Worm (Caenorhabditis elegans) whole organism, young adult: ENCODE data around the gene wht-6.
A peak's percentile ranks its signal among the peaks of the same experiment; 100 is the strongest.

Experiments
- B0035.1 ChIP-seq: sonication (generic microtip); optimal IDR thresholded peaks from 2 replicates; lab custom pipeline; 2016; ENCODE audit warnings: missing genetic modification characterization, mild to moderate bottlenecking, missing compliant biosample characterization, missing genotype, missing genetic modification reagents
- B0261.1 ChIP-seq: sonication (generic microtip); optimal IDR thresholded peaks from 2 replicates; lab custom pipeline; 2016; ENCODE audit warnings: mild to moderate bottlenecking, missing genetic modification characterization, moderate library complexity, missing compliant biosample characterization
- B0336.3 ChIP-seq: fragments of 200-800 bp; sonication (Bioruptor generic); IDR thresholded peaks from 2 replicates; pipeline ENCODE4 v1.3.6; 2022; ENCODE audit warnings: missing genetic modification characterization, missing compliant biosample characterization
- C06A6.2 ChIP-seq: fragments of 200-800 bp; sonication (Bioruptor generic); conservative IDR thresholded peaks from 2 replicates; pipeline ENCODE4 v1.3.6; 2022; ENCODE audit warnings: missing genetic modification characterization, missing compliant biosample characterization
- F33H1.4 ChIP-seq: fragments of 200-800 bp; sonication (Bioruptor generic); IDR thresholded peaks from 2 replicates; pipeline ENCODE4 v1.3.6; 2022; ENCODE audit warnings: missing genetic modification reagents, missing genetic modification characterization, missing compliant biosample characterization
- F49E8.2 ChIP-seq: sonication (generic microtip); optimal IDR thresholded peaks from 3 replicates; lab custom pipeline; 2017; ENCODE audit warnings: missing genetic modification characterization, mild to moderate bottlenecking, missing compliant biosample characterization, antibody characterized with exemption, moderate library complexity; ENCODE audit not compliant: insufficient read depth
- F52B5.7 ChIP-seq: sonication (generic microtip); optimal IDR thresholded peaks from 2 replicates; lab custom pipeline; 2016; ENCODE audit warnings: mild to moderate bottlenecking, missing genetic modification characterization, missing compliant biosample characterization
- F55B11.4 ChIP-seq: sonication (generic microtip); optimal IDR thresholded peaks from 2 replicates; lab custom pipeline; 2016; ENCODE audit warnings: missing compliant biosample characterization, missing genetic modification characterization, borderline replicate concordance; ENCODE audit not compliant: insufficient read depth
- F57C9.4 ChIP-seq: sonication (generic microtip); optimal IDR thresholded peaks from 2 replicates; lab custom pipeline; 2017; ENCODE audit warnings: mild to moderate bottlenecking, missing genetic modification characterization, missing compliant biosample characterization
- K11D2.4 ChIP-seq: fragments of 200-800 bp; sonication (Bioruptor generic); IDR thresholded peaks from 2 replicates; pipeline ENCODE4 v1.3.6; 2022; ENCODE audit warnings: missing genetic modification reagents, missing genetic modification characterization, missing compliant biosample characterization
- Y53F4B.3 ChIP-seq: fragments of 200-800 bp; sonication (Bioruptor generic); IDR thresholded peaks from 2 replicates; pipeline ENCODE4 v1.3.6; 2022; ENCODE audit warnings: missing genetic modification reagents, missing genetic modification characterization, missing compliant biosample characterization
- Y56A3A.18 ChIP-seq: fragments of 200-800 bp; sonication (Bioruptor generic); IDR thresholded peaks from 2 replicates; pipeline ENCODE4 v1.3.6; 2022; ENCODE audit warnings: missing genetic modification reagents, missing genetic modification characterization, missing compliant biosample characterization
- Y79H2A.3 ChIP-seq: fragments of 200-800 bp; sonication (Bioruptor generic); conservative IDR thresholded peaks from 2 replicates; pipeline ENCODE4 v1.3.6; 2022; ENCODE audit warnings: missing genetic modification reagents, missing genetic modification characterization, missing compliant biosample characterization
- aptf-2 ChIP-seq: fragments of 200-800 bp; sonication (Bioruptor generic); conservative IDR thresholded peaks from 2 replicates; pipeline ENCODE4 v1.3.6; 2022; ENCODE audit warnings: missing genetic modification reagents, missing genetic modification characterization, missing compliant biosample characterization
- attf-6 ChIP-seq: fragments of 200-800 bp; sonication (Bioruptor generic); IDR thresholded peaks from 2 replicates; pipeline ENCODE4 v1.3.6; 2022; ENCODE audit warnings: missing genetic modification reagents, missing genetic modification characterization, missing compliant biosample characterization
- bed-1 ChIP-seq: fragments of 200-800 bp; sonication (Bioruptor generic); IDR thresholded peaks from 2 replicates; pipeline ENCODE4 v1.3.6; 2022; ENCODE audit warnings: missing genetic modification reagents, missing genetic modification characterization, missing compliant biosample characterization
- bed-2 ChIP-seq: fragments of 200-800 bp; sonication (Bioruptor generic); IDR thresholded peaks from 2 replicates; pipeline ENCODE4 v1.3.6; 2022; ENCODE audit warnings: missing genetic modification reagents, missing genetic modification characterization, missing compliant biosample characterization
- cebp-1 ChIP-seq, 2 experiments: fragments of 200-800 bp in 1 of 2; sonication (Bioruptor generic) in 1 of 2; sonication (generic microtip) in 1 of 2; IDR thresholded peaks in 1 of 2; optimal IDR thresholded peaks in 1 of 2; 2 replicates each; pipeline versions ENCODE4 v1.3.6 to Lab custom; 2017 to 2022; ENCODE audit warnings: missing compliant biosample characterization in 2 of 2, missing genetic modification characterization in 2 of 2, mild to moderate bottlenecking in 1 of 2, missing genetic modification reagents in 1 of 2, moderate library complexity in 1 of 2
- cebp-2 ChIP-seq: fragments of 200-800 bp; sonication (Bioruptor generic); IDR thresholded peaks from 2 replicates; pipeline ENCODE4 v1.3.6; 2022; ENCODE audit warnings: missing genetic modification characterization, missing compliant biosample characterization
- ceh-100 ChIP-seq: fragments of 200-800 bp; sonication (Bioruptor generic); IDR thresholded peaks from 2 replicates; pipeline ENCODE4 v1.3.6; 2022; ENCODE audit warnings: missing genetic modification reagents, missing genetic modification characterization, missing compliant biosample characterization
- ceh-79 ChIP-seq: sonication (generic microtip); optimal IDR thresholded peaks from 2 replicates; lab custom pipeline; 2017; ENCODE audit warnings: mild to moderate bottlenecking, missing genetic modification characterization, missing compliant biosample characterization
- ceh-91 ChIP-seq: fragments of 200-800 bp; sonication (Bioruptor generic); IDR thresholded peaks from 2 replicates; pipeline ENCODE4 v1.3.6; 2022; ENCODE audit warnings: missing genetic modification reagents, missing genetic modification characterization, missing compliant biosample characterization
- chd-7 ChIP-seq: sonication (generic microtip); optimal IDR thresholded peaks from 2 replicates; lab custom pipeline; 2016; ENCODE audit warnings: mild to moderate bottlenecking, missing genetic modification characterization, moderate library complexity, missing compliant biosample characterization
- die-1 ChIP-seq: sonication (generic microtip); optimal IDR thresholded peaks from 2 replicates; lab custom pipeline; 2016; ENCODE audit warnings: missing genotype, mild to moderate bottlenecking, missing genetic modification characterization, missing compliant biosample characterization
- dox-1 ChIP-seq: fragments of 200-800 bp; sonication (Bioruptor generic); IDR thresholded peaks from 2 replicates; pipeline ENCODE4 v1.3.6; 2022; ENCODE audit warnings: missing genetic modification reagents, missing genetic modification characterization, missing compliant biosample characterization
- egl-18 ChIP-seq: fragments of 200-800 bp; sonication (Bioruptor generic); IDR thresholded peaks from 2 replicates; pipeline ENCODE4 v1.3.6; 2022; ENCODE audit warnings: missing genetic modification reagents, missing genetic modification characterization, missing compliant biosample characterization
- egrh-3 ChIP-seq: fragments of 200-800 bp; sonication (Bioruptor generic); IDR thresholded peaks from 2 replicates; pipeline ENCODE4 v1.3.6; 2022; ENCODE audit warnings: missing genetic modification reagents, missing genetic modification characterization, missing compliant biosample characterization
- fkh-3 ChIP-seq: sonication (generic microtip); optimal IDR thresholded peaks from 2 replicates; lab custom pipeline; 2016; ENCODE audit warnings: mild to moderate bottlenecking, missing genetic modification characterization, missing compliant biosample characterization
- him-1 ChIP-seq: sonication (generic microtip); optimal IDR thresholded peaks from 2 replicates; lab custom pipeline; 2016; ENCODE audit warnings: missing genotype, missing genetic modification reagents, missing genetic modification characterization, missing compliant biosample characterization
- hlh-12 ChIP-seq: sonication (generic microtip); optimal IDR thresholded peaks from 2 replicates; lab custom pipeline; 2016; ENCODE audit warnings: missing genetic modification characterization, missing compliant biosample characterization
- hmg-1.2 ChIP-seq: fragments of 200-800 bp; sonication (Bioruptor generic); IDR thresholded peaks from 2 replicates; pipeline ENCODE4 v1.3.6; 2022; ENCODE audit warnings: missing genetic modification reagents, missing genetic modification characterization, missing compliant biosample characterization
- hmg-20 ChIP-seq: fragments of 200-800 bp; sonication (Bioruptor generic); IDR thresholded peaks from 2 replicates; pipeline ENCODE4 v1.3.6; 2022; ENCODE audit warnings: missing genetic modification reagents, missing genetic modification characterization, missing compliant biosample characterization
- lag-1 ChIP-seq: fragments of 200-800 bp; sonication (Bioruptor generic); IDR thresholded peaks from 2 replicates; pipeline ENCODE4 v1.3.6; 2022; ENCODE audit warnings: missing genetic modification reagents, missing genetic modification characterization, missing compliant biosample characterization
- let-526 ChIP-seq: fragments of 200-800 bp; sonication (Bioruptor generic); IDR thresholded peaks from 2 replicates; pipeline ENCODE4 v1.3.6; 2022; ENCODE audit warnings: missing genetic modification reagents, missing genetic modification characterization, missing compliant biosample characterization
- let-607 ChIP-seq, 2 experiments: fragments of 200-800 bp in 1 of 2; sonication (Bioruptor generic) in 1 of 2; sonication (generic microtip) in 1 of 2; optimal IDR thresholded peaks; 2 replicates each; lab custom pipeline; 2016 to 2018; ENCODE audit warnings: mild to moderate bottlenecking in 2 of 2, missing compliant biosample characterization in 2 of 2, missing genetic modification characterization in 2 of 2, moderate library complexity in 2 of 2, missing genotype in 1 of 2
- lsl-1 ChIP-seq: fragments of 200-800 bp; sonication (Bioruptor generic); optimal IDR thresholded peaks from 2 replicates; lab custom pipeline; 2018; ENCODE audit warnings: mild to moderate bottlenecking, missing genetic modification characterization, moderate library complexity, missing compliant biosample characterization
- madf-10 ChIP-seq: sonication (generic microtip); optimal IDR thresholded peaks from 2 replicates; lab custom pipeline; 2016; ENCODE audit warnings: mild to moderate bottlenecking, missing genetic modification characterization, missing compliant biosample characterization
- madf-3 ChIP-seq: fragments of 200-800 bp; sonication (Bioruptor generic); IDR thresholded peaks from 2 replicates; pipeline ENCODE4 v1.3.6; 2022; ENCODE audit warnings: missing genetic modification reagents, missing genetic modification characterization, missing compliant biosample characterization
- madf-6 ChIP-seq: fragments of 200-800 bp; sonication (Bioruptor generic); IDR thresholded peaks from 2 replicates; pipeline ENCODE4 v1.3.6; 2022; ENCODE audit warnings: missing genetic modification reagents, missing genetic modification characterization, missing compliant biosample characterization
- mcd-1 ChIP-seq: fragments of 200-800 bp; sonication (Bioruptor generic); IDR thresholded peaks from 2 replicates; pipeline ENCODE4 v1.3.6; 2022; ENCODE audit warnings: missing genetic modification reagents, missing genetic modification characterization, missing compliant biosample characterization
- nfya-1 ChIP-seq: sonication (generic microtip); optimal IDR thresholded peaks from 2 replicates; lab custom pipeline; 2017; ENCODE audit warnings: antibody characterized with exemption, missing compliant biosample characterization, missing genetic modification characterization, borderline replicate concordance; ENCODE audit not compliant: insufficient read depth
- nfya-2 ChIP-seq: fragments of 200-800 bp; sonication (Bioruptor generic); IDR thresholded peaks from 2 replicates; pipeline ENCODE4 v1.3.6; 2022; ENCODE audit warnings: missing genetic modification reagents, missing genetic modification characterization, missing compliant biosample characterization
- rcor-1 ChIP-seq: fragments of 200-800 bp; sonication (Bioruptor generic); IDR thresholded peaks from 2 replicates; pipeline ENCODE4 v1.3.6; 2022; ENCODE audit warnings: missing genetic modification reagents, missing genetic modification characterization, missing compliant biosample characterization
- unc-62 ChIP-seq: fragments of 150-350 bp; optimal IDR thresholded peaks from 2 replicates; lab custom pipeline; 2014; ENCODE audit warnings: missing biosample characterization, missing genetic modification reagents, missing genetic modification characterization

Gene wht-6

ce11 chrIII:6444335-6444734, 27.2 kb upstream of the wht-6 start, which contains the start of gene C05D11.13 (continued):
- peak; percentile 63; the same call in 1 of the 2 replicates for TF ChIP-seq hmg-1.2 (GFP tag; lab: Robert Waterston, UW)
- no peak for TF ChIP-seq let-607 (tag; optimal IDR thresholded peaks at IDR 0.05; lab: Kevin White, UChicago)
- no peak for TF ChIP-seq mcd-1 (GFP tag; lab: Robert Waterston, UW)

- no peak for TF ChIP-seq C06A6.2
Observed at ce11 chrIII:6446807-6447206, 24.7 kb upstream of the wht-6 start, which contains the start of gene let-721. TSS of gene let-721 (minus strand) at chrIII:6446907.

ce11 chrIII:6447521-6447920, 24.0 kb upstream of the wht-6 start:
- TF ChIP-seq F57C9.4: no peak
- no peak for TF ChIP-seq ceh-79 (tag; lab: Kevin White, UChicago)
- no peak for TF ChIP-seq F33H1.4 (GFP tag; lab: Robert Waterston, UW)
- no peak for TF ChIP-seq nfya-1 (tag; lab: Kevin White, UChicago)
- TF ChIP-seq cebp-2 (GFP tag; lab: Robert Waterston, UW): no peak
- TF ChIP-seq mcd-1 (GFP tag; lab: Robert Waterston, UW): peak; percentile 42
- TF ChIP-seq B0336.3 (GFP tag; lab: Robert Waterston, UW): peak; percentile 47; the same call in 1 of the 2 replicates
- no peak for TF ChIP-seq chd-7 (tag; lab: Kevin White, UChicago)
- peak; percentile 57; the same call in 1 of the 2 replicates for TF ChIP-seq C06A6.2
- no peak for TF ChIP-seq Y56A3A.18 (GFP tag; lab: Robert Waterston, UW)
- no peak for TF ChIP-seq F55B11.4
- TF ChIP-seq egrh-3: no peak
- no peak for TF ChIP-seq unc-62 (GFP tag; lab: Kevin White, UChicago)
- no peak for TF ChIP-seq F49E8.2 (tag; lab: Kevin White, UChicago)
- TF ChIP-seq F52B5.7 (tag; lab: Kevin White, UChicago): no peak
- TF ChIP-seq lsl-1 (GFP tag; lab: Kevin White, UChicago): no peak
- no peak for TF ChIP-seq cebp-1 (GFP tag; IDR thresholded peaks at IDR 0.05; lab: Robert Waterston, UW)
- peak; percentile 58 for TF ChIP-seq cebp-1 (tag; optimal IDR thresholded peaks at IDR 0.05; lab: Kevin White, UChicago)
- TF ChIP-seq let-607 (tag; optimal IDR thresholded peaks at IDR 0.05; lab: Kevin White, UChicago): peak in 1 of 2 experiments; percentile 33
- TF ChIP-seq hlh-12: no peak
- TF ChIP-seq bed-2: no peak
- no peak for TF ChIP-seq lag-1 (GFP tag; lab: Robert Waterston, UW)
- no peak for TF ChIP-seq Y53F4B.3 (GFP tag; lab: Robert Waterston, UW)
- TF ChIP-seq hmg-20: no peak
- 0 out of 2 replicates have a peak, but pooled peaks have one; percentile 44 for TF ChIP-seq dox-1 (GFP tag; lab: Robert Waterston, UW)
- TF ChIP-seq let-526: 0 out of 2 replicates have a peak, but pooled peaks have one; percentile 44
- no peak for TF ChIP-seq rcor-1 (GFP tag; lab: Robert Waterston, UW)
- TF ChIP-seq nfya-2 (GFP tag; lab: Robert Waterston, UW): no peak
- TF ChIP-seq madf-10 (tag; lab: Kevin White, UChicago): no peak
- peak; percentile 9; the same call in 1 of the 2 replicates for TF ChIP-seq Y79H2A.3 (GFP tag; lab: Robert Waterston, UW)
- TF ChIP-seq attf-6: no peak
- TF ChIP-seq egl-18 (GFP tag; lab: Robert Waterston, UW): no peak
- TF ChIP-seq him-1: no peak
- no peak for TF ChIP-seq madf-3 (GFP tag; lab: Robert Waterston, UW)
- no peak for TF ChIP-seq K11D2.4 (GFP tag; lab: Robert Waterston, UW)
- TF ChIP-seq aptf-2 (GFP tag; lab: Robert Waterston, UW): no peak; the same call in 1 of the 2 replicates
- no peak for TF ChIP-seq bed-1 (GFP tag; lab: Robert Waterston, UW)
- no peak for TF ChIP-seq B0035.1 (tag; lab: Kevin White, UChicago)
- no peak for TF ChIP-seq fkh-3 (tag; lab: Kevin White, UChicago)
- TF ChIP-seq madf-6 (GFP tag; lab: Robert Waterston, UW): no peak
- TF ChIP-seq ceh-91 (GFP tag; lab: Robert Waterston, UW): no peak
- no peak for TF ChIP-seq ceh-100 (GFP tag; lab: Robert Waterston, UW)
- TF ChIP-seq die-1: no peak
- TF ChIP-seq B0261.1: no peak
